Fruit fly (Drosophila melanogaster) whole organism, embryonic: ENCODE data around the gene CG15023.

Experiments used
- Asciz ChIP-seq: fragments of 200-800 bp; sonication (Bioruptor generic); optimal IDR thresholded peaks from 2 replicates; lab custom pipeline; 2017; ENCODE audit warnings: missing biosample characterization, mild to moderate bottlenecking, missing genetic modification characterization, missing genetic modification reagents
- B-H1 ChIP-seq: fragments of 200-800 bp; sonication (Bioruptor generic); IDR thresholded peaks from 3 replicates; pipeline ENCODE4 v1.3.6; 2022; ENCODE audit warnings: missing biosample characterization, missing genetic modification characterization
- Bdp1 ChIP-seq: fragments of 200-800 bp; sonication (Bioruptor generic); optimal IDR thresholded peaks from 3 replicates; lab custom pipeline; 2016; ENCODE audit warnings: missing biosample characterization, missing genetic modification characterization
- C15 ChIP-seq: fragments of 200-800 bp; sonication (Bioruptor generic); IDR thresholded peaks from 3 replicates; pipeline ENCODE4 v1.3.6; 2022; ENCODE audit warnings: missing biosample characterization, missing genetic modification characterization
- CG10209 ChIP-seq: fragments of 200-800 bp; sonication (Bioruptor generic); optimal IDR thresholded peaks from 3 replicates; lab custom pipeline; 2017; ENCODE audit warnings: missing biosample characterization, mild to moderate bottlenecking, missing genetic modification characterization, missing genetic modification reagents
- CG10654 ChIP-seq: fragments of 200-800 bp; sonication (Bioruptor generic); optimal IDR thresholded peaks from 2 replicates; lab custom pipeline; 2016; ENCODE audit warnings: missing biosample characterization, missing genetic modification characterization
- CG11093 ChIP-seq: fragments of 200-800 bp; sonication (Bioruptor generic); IDR thresholded peaks from 3 replicates; pipeline ENCODE4 v1.3.6; 2022; ENCODE audit warnings: missing biosample characterization, missing genetic modification characterization
- CG11456 ChIP-seq: fragments of 200-800 bp; sonication (Bioruptor generic); IDR thresholded peaks from 3 replicates; pipeline ENCODE4 v1.3.6; 2022; ENCODE audit warnings: missing biosample characterization, missing genetic modification characterization
- CG11723 ChIP-seq: fragments of 200-800 bp; sonication (Bioruptor generic); optimal IDR thresholded peaks from 2 replicates; lab custom pipeline; 2017; ENCODE audit warnings: missing biosample characterization, mild to moderate bottlenecking, missing genetic modification characterization
- CG12155 ChIP-seq: fragments of 200-800 bp; sonication (Bioruptor generic); optimal IDR thresholded peaks from 3 replicates; lab custom pipeline; 2016; ENCODE audit warnings: missing biosample characterization, missing genetic modification characterization
- CG14860 ChIP-seq: fragments of 200-800 bp; sonication (Bioruptor generic); IDR thresholded peaks from 3 replicates; pipeline ENCODE4 v1.3.6; 2022; ENCODE audit warnings: missing biosample characterization, missing genetic modification characterization; ENCODE audit not compliant: partially characterized antibody
- CG1529 ChIP-seq: fragments of 200-800 bp; sonication (Bioruptor generic); optimal IDR thresholded peaks from 3 replicates; lab custom pipeline; 2018; ENCODE audit warnings: missing biosample characterization, missing genetic modification characterization
- CG15514 ChIP-seq: fragments of 200-800 bp; sonication (Bioruptor generic); optimal IDR thresholded peaks from 3 replicates; lab custom pipeline; 2017; ENCODE audit warnings: missing biosample characterization, missing genetic modification characterization, mild to moderate bottlenecking, moderate library complexity, missing genetic modification reagents
- CG2875 ChIP-seq: fragments of 200-800 bp; sonication (Bioruptor generic); optimal IDR thresholded peaks from 2 replicates; lab custom pipeline; 2017; ENCODE audit warnings: missing biosample characterization, mild to moderate bottlenecking, missing genetic modification characterization, missing genetic modification reagents
- CG30403 ChIP-seq: fragments of 200-800 bp; sonication (Bioruptor generic); optimal IDR thresholded peaks from 3 replicates; lab custom pipeline; 2016; ENCODE audit warnings: missing biosample characterization, missing genetic modification characterization
- CG31388 ChIP-seq: fragments of 200-800 bp; sonication (Bioruptor generic); optimal IDR thresholded peaks from 2 replicates; lab custom pipeline; 2016; ENCODE audit warnings: missing biosample characterization, missing genetic modification characterization
- CG31441 ChIP-seq: fragments of 200-800 bp; sonication (Bioruptor generic); IDR thresholded peaks from 2 replicates; pipeline ENCODE4 v1.3.6; 2022; ENCODE audit warnings: missing biosample characterization, missing genetic modification characterization
- CG32767 ChIP-seq: fragments of 200-800 bp; sonication (Bioruptor generic); IDR thresholded peaks from 2 replicates; pipeline ENCODE4 v1.3.6; 2022; ENCODE audit warnings: missing biosample characterization, missing genetic modification characterization
- CG4707 ChIP-seq: fragments of 200-800 bp; sonication (Bioruptor generic); optimal IDR thresholded peaks from 2 replicates; lab custom pipeline; 2018; ENCODE audit warnings: missing biosample characterization, mild to moderate bottlenecking, missing genetic modification characterization, moderate library complexity
- CG6175 ChIP-seq: fragments of 200-800 bp; sonication (Bioruptor generic); IDR thresholded peaks from 3 replicates; pipeline ENCODE4 v1.3.6; 2022; ENCODE audit warnings: missing biosample characterization, missing genetic modification characterization
- CG6654 ChIP-seq: fragments of 200-800 bp; sonication (Bioruptor generic); optimal IDR thresholded peaks from 2 replicates; lab custom pipeline; 2017; ENCODE audit warnings: missing biosample characterization, mild to moderate bottlenecking, missing genetic modification characterization
- CG7372 ChIP-seq: fragments of 200-800 bp; sonication (Bioruptor generic); IDR thresholded peaks from 2 replicates; pipeline ENCODE4 v1.3.6; 2022; ENCODE audit warnings: missing biosample characterization, missing genetic modification characterization
- CG7556 ChIP-seq: fragments of 200-800 bp; sonication (Bioruptor generic); optimal IDR thresholded peaks from 2 replicates; lab custom pipeline; 2017; ENCODE audit warnings: missing biosample characterization, mild to moderate bottlenecking, missing genetic modification characterization
- CG7928 ChIP-seq: fragments of 200-800 bp; sonication (Bioruptor generic); optimal IDR thresholded peaks from 2 replicates; lab custom pipeline; 2017; ENCODE audit warnings: missing biosample characterization, mild to moderate bottlenecking, missing genetic modification characterization
- Dad ChIP-seq: fragments of 200-800 bp; sonication (Bioruptor generic); optimal IDR thresholded peaks from 3 replicates; lab custom pipeline; 2016; ENCODE audit warnings: missing biosample characterization, missing genetic modification characterization
- Dfd ChIP-seq, 2 experiments: fragments of >200 bp; optimal IDR thresholded peaks; 2 replicates each; lab custom pipeline; 2017; ENCODE audit warnings: missing biosample characterization in 2 of 2, missing genetic modification characterization in 2 of 2
- HLH3B ChIP-seq: fragments of 200-800 bp; sonication (Bioruptor generic); IDR thresholded peaks from 2 replicates; pipeline ENCODE4 v1.3.6; 2022; ENCODE audit warnings: missing biosample characterization, missing genetic modification characterization
- Hand ChIP-seq: fragments of 200-800 bp; sonication (Bioruptor generic); optimal IDR thresholded peaks from 2 replicates; lab custom pipeline; 2017; ENCODE audit warnings: mild to moderate bottlenecking, missing biosample characterization, missing genetic modification reagents, missing genetic modification characterization
- HmgD ChIP-seq: fragments of 200-800 bp; sonication (Bioruptor generic); optimal IDR thresholded peaks from 3 replicates; lab custom pipeline; 2016; ENCODE audit warnings: missing biosample characterization, missing genetic modification characterization
- Myb ChIP-seq: fragments of 200-800 bp; sonication (Bioruptor generic); optimal IDR thresholded peaks from 2 replicates; lab custom pipeline; 2016; ENCODE audit warnings: missing biosample characterization, missing genetic modification characterization
- Rx ChIP-seq: fragments of 200-800 bp; sonication (Bioruptor generic); IDR thresholded peaks from 2 replicates; pipeline ENCODE4 v1.3.6; 2022; ENCODE audit warnings: missing biosample characterization, missing genetic modification characterization
- Spps ChIP-seq: fragments of 200-800 bp; sonication (Bioruptor generic); optimal IDR thresholded peaks from 2 replicates; lab custom pipeline; 2018; ENCODE audit warnings: missing biosample characterization, mild to moderate bottlenecking, missing genetic modification characterization
- aop ChIP-seq: fragments of 200-800 bp; sonication (Bioruptor generic); IDR thresholded peaks from 2 replicates; pipeline ENCODE4 v1.3.6; 2022; ENCODE audit warnings: missing biosample characterization, missing genetic modification characterization
- bowl ChIP-seq: fragments of 200-800 bp; sonication (Bioruptor generic); IDR thresholded peaks from 2 replicates; pipeline ENCODE4 v1.3.6; 2022; ENCODE audit warnings: missing biosample characterization, missing genetic modification characterization
- cad ChIP-seq: fragments of >200 bp; optimal IDR thresholded peaks from 2 replicates; lab custom pipeline; 2017; ENCODE audit warnings: missing biosample characterization, missing genetic modification characterization
- cg ChIP-seq: fragments of 200-800 bp; sonication (Bioruptor generic); optimal IDR thresholded peaks from 3 replicates; lab custom pipeline; 2019; ENCODE audit warnings: missing biosample characterization, mild to moderate bottlenecking, missing genetic modification characterization, moderate library complexity
- crol ChIP-seq: fragments of 200-800 bp; sonication (Bioruptor generic); IDR thresholded peaks from 2 replicates; pipeline ENCODE4 v1.3.6; 2022; ENCODE audit warnings: missing biosample characterization, missing genetic modification characterization
- exex ChIP-seq: fragments of 200-800 bp; sonication (Bioruptor generic); optimal IDR thresholded peaks from 4 replicates; lab custom pipeline; 2018; ENCODE audit warnings: missing biosample characterization, mild to moderate bottlenecking, missing genetic modification characterization, moderate library complexity
- gem ChIP-seq: fragments of 200-800 bp; sonication (Bioruptor generic); optimal IDR thresholded peaks from 2 replicates; lab custom pipeline; 2019; ENCODE audit warnings: missing biosample characterization, mild to moderate bottlenecking, missing genetic modification characterization, moderate library complexity
- gsb-n ChIP-seq: fragments of 200-800 bp; sonication (Bioruptor generic); optimal IDR thresholded peaks from 3 replicates; lab custom pipeline; 2018; ENCODE audit warnings: missing biosample characterization, mild to moderate bottlenecking, missing genetic modification characterization
- hth ChIP-seq: fragments of >200 bp; optimal IDR thresholded peaks from 2 replicates; lab custom pipeline; 2017; ENCODE audit warnings: inconsistent platforms
- jumu ChIP-seq: fragments of 200-800 bp; sonication (Bioruptor generic); optimal IDR thresholded peaks from 3 replicates; lab custom pipeline; 2016; ENCODE audit warnings: missing biosample characterization, missing genetic modification characterization
- kah ChIP-seq: fragments of 200-800 bp; sonication (Bioruptor generic); optimal IDR thresholded peaks from 2 replicates; lab custom pipeline; 2018; ENCODE audit warnings: missing biosample characterization, mild to moderate bottlenecking, missing genetic modification characterization
- odd ChIP-seq: fragments of 200-800 bp; sonication (Bioruptor generic); optimal IDR thresholded peaks from 2 replicates; lab custom pipeline; 2017; ENCODE audit warnings: missing biosample characterization, mild to moderate bottlenecking, missing genetic modification characterization
- onecut ChIP-seq: fragments of 200-800 bp; sonication (Bioruptor generic); IDR thresholded peaks from 2 replicates; pipeline ENCODE4 v1.3.6; 2022; ENCODE audit warnings: missing biosample characterization, missing genetic modification characterization
- p53 ChIP-seq: fragments of 200-800 bp; sonication (Bioruptor generic); optimal IDR thresholded peaks from 2 replicates; lab custom pipeline; 2016; ENCODE audit warnings: missing biosample characterization, missing genetic modification characterization
- pho ChIP-seq: fragments of 200-800 bp; sonication (Bioruptor generic); optimal IDR thresholded peaks from 2 replicates; lab custom pipeline; 2016; ENCODE audit warnings: missing biosample characterization, missing genetic modification characterization
- run ChIP-seq: fragments of 200-800 bp; sonication (Bioruptor generic); optimal IDR thresholded peaks from 3 replicates; lab custom pipeline; 2018; ENCODE audit warnings: missing biosample characterization, mild to moderate bottlenecking, missing genetic modification characterization
- seq ChIP-seq: fragments of 200-800 bp; sonication (Bioruptor generic); IDR thresholded peaks from 2 replicates; pipeline ENCODE4 v1.3.6; 2022; ENCODE audit warnings: missing biosample characterization, missing genetic modification characterization
- sim ChIP-seq: fragments of 200-800 bp; sonication (Bioruptor generic); IDR thresholded peaks from 2 replicates; pipeline ENCODE4 v1.3.6; 2022; ENCODE audit warnings: missing biosample characterization, missing genetic modification characterization
- sisA ChIP-seq: fragments of 200-800 bp; sonication (Bioruptor generic); IDR thresholded peaks from 2 replicates; pipeline ENCODE4 v1.3.6; 2022; ENCODE audit warnings: missing biosample characterization, missing genetic modification characterization
- usp ChIP-seq: fragments of >200 bp; optimal IDR thresholded peaks from 2 replicates; lab custom pipeline; 2017; ENCODE audit warnings: missing biosample characterization, missing genetic modification characterization

Gene CG15023

DNA sequence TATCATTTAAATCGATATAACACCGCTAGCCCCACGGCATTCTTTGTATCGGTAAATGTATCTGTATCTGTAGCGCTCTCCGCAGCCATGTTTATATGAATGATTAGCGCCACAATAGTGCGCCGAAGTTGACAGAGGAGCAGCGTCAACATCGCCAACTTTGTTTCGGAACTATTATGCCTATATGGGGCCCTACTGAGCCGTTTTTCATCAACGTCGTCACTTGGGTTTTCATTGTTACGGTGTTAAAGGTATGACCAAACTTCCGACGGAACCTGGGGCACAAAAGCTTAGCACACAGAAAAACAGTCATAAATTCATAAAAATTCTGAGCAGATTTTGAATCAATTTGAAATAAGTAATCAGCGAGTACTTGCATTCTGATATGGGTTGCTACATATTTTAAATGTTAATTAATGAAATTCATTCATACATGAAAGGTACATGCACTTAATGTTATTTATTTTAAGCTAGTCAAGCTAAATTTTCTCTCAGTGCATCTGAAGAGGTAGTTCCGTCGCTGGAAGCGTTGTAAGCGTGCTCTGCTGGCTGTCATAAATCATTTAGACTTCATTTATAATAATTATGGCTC is at the start of gene CG15023 (continued):
- no peak for TF ChIP-seq CG7928 (GFP tag; lab: Kevin White, UChicago)
- no peak for TF ChIP-seq bowl (GFP tag; lab: Robert Waterston, UW)
- no peak for TF ChIP-seq CG4707
- TF ChIP-seq pho (GFP tag; lab: Kevin White, UChicago), result no peak
- TF ChIP-seq CG11093, result no peak
- TF ChIP-seq CG7556, result no peak
- no peak for TF ChIP-seq Spps (tag; lab: Kevin White, UChicago)
- 0 out of 2 replicates have a peak, but pooled peaks have one; percentile 18 for TF ChIP-seq CG32767 (GFP tag; lab: Robert Waterston, UW)
- no peak for TF ChIP-seq CG10654 (GFP tag; lab: Kevin White, UChicago)
- TF ChIP-seq CG7372 (GFP tag; lab: Robert Waterston, UW), result no peak
- peak; percentile 61 for TF ChIP-seq gem
- no peak for TF ChIP-seq cad
- no peak for TF ChIP-seq C15
- no peak for TF ChIP-seq Myb (GFP tag; lab: Kevin White, UChicago)
- TF ChIP-seq kah (GFP tag; lab: Kevin White, UChicago), result no peak
- TF ChIP-seq usp (GFP tag; lab: Kevin White, UChicago), result no peak
- no peak for TF ChIP-seq run (tag; lab: Kevin White, UChicago)
- peak; percentile 11 for TF ChIP-seq odd (GFP tag; lab: Kevin White, UChicago)
- TF ChIP-seq CG30403, result peak; percentile 19
- no peak for TF ChIP-seq Bdp1 (GFP tag; lab: Kevin White, UChicago)
- no peak for TF ChIP-seq CG14860 (GFP tag; lab: Robert Waterston, UW)
- TF ChIP-seq jumu (GFP tag; lab: Kevin White, UChicago), result no peak
- TF ChIP-seq CG6175 (GFP tag; lab: Robert Waterston, UW), result no peak
- no peak for TF ChIP-seq Rx (GFP tag; lab: Robert Waterston, UW)
- no peak for TF ChIP-seq HLH3B (GFP tag; lab: Robert Waterston, UW)
- no peak for TF ChIP-seq CG12155 (GFP tag; lab: Kevin White, UChicago)
- TF ChIP-seq CG1529, result no peak
- no peak for TF ChIP-seq Dfd (GFP tag; optimal IDR thresholded peaks at IDR 0.05; lab: Kevin White, UChicago)
- TF ChIP-seq CG31441, result 0 out of 2 replicates have a peak, but pooled peaks have one; percentile 26
- no peak for TF ChIP-seq CG2875 (GFP tag; lab: Kevin White, UChicago)
- TF ChIP-seq p53 (GFP tag; lab: Kevin White, UChicago), result no peak
- TF ChIP-seq sisA (GFP tag; lab: Robert Waterston, UW), result no peak
- TF ChIP-seq sim, result no peak
- TF ChIP-seq hth (lab: Kevin White, UChicago), result no peak
- peak; percentile 15 for TF ChIP-seq CG10209
- no peak for TF ChIP-seq cg (GFP tag; lab: Kevin White, UChicago)
- no peak for TF ChIP-seq CG11456 (GFP tag; lab: Robert Waterston, UW)
- no peak for TF ChIP-seq HmgD (GFP tag; lab: Kevin White, UChicago)
- TF ChIP-seq exex, result no peak
- peak; percentile 51; the same call in 1 of the 2 replicates for TF ChIP-seq onecut (GFP tag; lab: Robert Waterston, UW)
- TF ChIP-seq B-H1, result no peak
- TF ChIP-seq crol (GFP tag; lab: Robert Waterston, UW), result no peak
- no peak for TF ChIP-seq CG31388
- TF ChIP-seq CG11723 (GFP tag; lab: Kevin White, UChicago), result no peak
- no peak for TF ChIP-seq seq (GFP tag; lab: Robert Waterston, UW)
- no peak for TF ChIP-seq Dad (GFP tag; lab: Kevin White, UChicago)
- TF ChIP-seq gsb-n (tag; lab: Kevin White, UChicago), result no peak
- TF ChIP-seq Hand (GFP tag; lab: Kevin White, UChicago), result no peak
- TF ChIP-seq Asciz (GFP tag; lab: Kevin White, UChicago), result no peak
- no peak for TF ChIP-seq aop (GFP tag; lab: Robert Waterston, UW)
- peak; percentile 36 for TF ChIP-seq CG15514
- TF ChIP-seq CG6654 (GFP tag; lab: Kevin White, UChicago), result no peak
